Fruit fly (Drosophila melanogaster) whole organism, adult: ENCODE measurements around the gene Cda5.
A peak's percentile ranks its signal among the peaks of the same experiment; 100 is the strongest.

Source experiments
- CG11617 ChIP-seq: fragments of 200-800 bp; sonication (Bioruptor generic); optimal IDR thresholded peaks from 2 replicates; lab custom pipeline; 2017; ENCODE audit warnings: mild to moderate bottlenecking, missing biosample characterization, missing genetic modification reagents, missing genetic modification characterization
- CG12768 ChIP-seq: fragments of 200-800 bp; sonication (Bioruptor generic); optimal IDR thresholded peaks from 2 replicates; lab custom pipeline; 2017; ENCODE audit warnings: missing biosample characterization, missing genetic modification characterization, mild to moderate bottlenecking, moderate library complexity, missing genetic modification reagents
- CG14711 ChIP-seq: fragments of 200-800 bp; sonication (Bioruptor generic); optimal IDR thresholded peaks from 2 replicates; lab custom pipeline; 2018; ENCODE audit warnings: missing biosample characterization, mild to moderate bottlenecking, missing genetic modification characterization, moderate library complexity
- CG1620 ChIP-seq: fragments of 200-800 bp; sonication (Bioruptor generic); optimal IDR thresholded peaks from 2 replicates; lab custom pipeline; 2016; ENCODE audit warnings: missing biosample characterization, missing genetic modification characterization
- CG33017 ChIP-seq: fragments of 200-800 bp; sonication (Bioruptor generic); optimal IDR thresholded peaks from 2 replicates; lab custom pipeline; 2018; ENCODE audit warnings: missing biosample characterization, mild to moderate bottlenecking, missing genetic modification characterization, moderate library complexity
- CG5204 ChIP-seq: fragments of 200-800 bp; sonication (Bioruptor generic); optimal IDR thresholded peaks from 2 replicates; lab custom pipeline; 2016; ENCODE audit warnings: missing biosample characterization, missing genetic modification characterization
- CG7045 ChIP-seq: fragments of 200-800 bp; sonication (Bioruptor generic); optimal IDR thresholded peaks from 2 replicates; lab custom pipeline; 2017; ENCODE audit warnings: missing biosample characterization, mild to moderate bottlenecking, missing genetic modification characterization
- CG7101 ChIP-seq: fragments of 200-800 bp; sonication (Bioruptor generic); optimal IDR thresholded peaks from 2 replicates; lab custom pipeline; 2018; ENCODE audit warnings: missing biosample characterization, mild to moderate bottlenecking, missing genetic modification characterization, moderate library complexity
- Clk ChIP-seq: fragments of 200-800 bp; sonication (Bioruptor generic); optimal IDR thresholded peaks from 2 replicates; lab custom pipeline; 2017; ENCODE audit warnings: missing biosample characterization, missing genetic modification characterization
- Crg-1 ChIP-seq: fragments of 200-800 bp; sonication (Bioruptor generic); optimal IDR thresholded peaks from 2 replicates; lab custom pipeline; 2016; ENCODE audit warnings: missing biosample characterization, missing genetic modification characterization
- Hr96 ChIP-seq: fragments of 200-800 bp; sonication (Bioruptor generic); optimal IDR thresholded peaks from 2 replicates; lab custom pipeline; 2016; ENCODE audit warnings: missing biosample characterization, missing genetic modification characterization
- Mnt ChIP-seq: fragments of 200-800 bp; sonication (Bioruptor generic); optimal IDR thresholded peaks from 2 replicates; lab custom pipeline; 2016; ENCODE audit warnings: missing biosample characterization, mild to moderate bottlenecking, missing genetic modification characterization
- bab1 ChIP-seq: fragments of 200-800 bp; sonication (Bioruptor generic); optimal IDR thresholded peaks from 3 replicates; lab custom pipeline; 2019; ENCODE audit warnings: missing biosample characterization, mild to moderate bottlenecking, missing genetic modification characterization, moderate library complexity
- cic ChIP-seq: fragments of 200-800 bp; sonication (Bioruptor generic); optimal IDR thresholded peaks from 2 replicates; lab custom pipeline; 2017; ENCODE audit warnings: missing biosample characterization, mild to moderate bottlenecking, missing genetic modification characterization, moderate library complexity
- cnc ChIP-seq, 2 experiments: fragments of >200 bp; optimal IDR thresholded peaks; 2 replicates each; lab custom pipeline; 2017
- kay ChIP-seq: fragments of 200-800 bp; sonication (Bioruptor generic); peaks from one replicate; lab custom pipeline; 2016; ENCODE audit warnings: missing biosample characterization, missing genetic modification characterization, borderline replicate concordance
- ovo ChIP-seq: fragments of 200-800 bp; sonication (Bioruptor generic); optimal IDR thresholded peaks from 2 replicates; lab custom pipeline; 2016; ENCODE audit warnings: missing biosample characterization, missing genetic modification characterization
- pad ChIP-seq: fragments of 200-800 bp; sonication (Bioruptor generic); optimal IDR thresholded peaks from 3 replicates; lab custom pipeline; 2017; ENCODE audit warnings: missing biosample characterization, missing genetic modification characterization, mild to moderate bottlenecking, moderate library complexity, missing genetic modification reagents
- tj ChIP-seq: fragments of 200-800 bp; sonication (Bioruptor generic); optimal IDR thresholded peaks from 3 replicates; lab custom pipeline; 2017; ENCODE audit warnings: missing biosample characterization, mild to moderate bottlenecking, missing genetic modification characterization, moderate library complexity
- toe ChIP-seq: fragments of 200-800 bp; sonication (Bioruptor generic); optimal IDR thresholded peaks from 2 replicates; lab custom pipeline; 2016; ENCODE audit warnings: missing biosample characterization, missing genetic modification characterization

The Cda5 gene

DNA sequence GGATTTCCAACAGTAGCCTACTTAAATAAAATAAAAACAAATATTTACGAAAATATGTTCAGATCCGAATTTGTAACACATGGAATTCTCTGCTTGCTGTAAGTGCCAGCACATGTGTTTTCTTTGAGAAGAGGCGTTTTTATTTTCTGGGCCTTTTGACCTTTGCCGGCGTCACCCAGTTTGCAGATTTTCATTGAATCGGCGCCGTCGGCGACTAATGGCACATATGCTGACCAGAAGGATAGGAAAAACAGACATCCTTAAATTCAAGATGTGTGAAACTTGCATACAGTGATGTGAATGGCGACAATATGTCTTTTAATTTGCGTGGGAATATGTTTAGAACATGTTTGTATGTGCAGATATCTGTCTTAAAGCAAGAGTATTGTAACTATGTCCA lies 24.9 kb upstream of the Cda5 start:
- TF ChIP-seq CG12768: no peak
- TF ChIP-seq toe: no peak
- no peak for TF ChIP-seq ovo (GFP tag; lab: Kevin White, UChicago)
- TF ChIP-seq bab1 (GFP tag; lab: Kevin White, UChicago): no peak
- no peak for TF ChIP-seq Mnt (GFP tag; lab: Kevin White, UChicago)

DNA sequence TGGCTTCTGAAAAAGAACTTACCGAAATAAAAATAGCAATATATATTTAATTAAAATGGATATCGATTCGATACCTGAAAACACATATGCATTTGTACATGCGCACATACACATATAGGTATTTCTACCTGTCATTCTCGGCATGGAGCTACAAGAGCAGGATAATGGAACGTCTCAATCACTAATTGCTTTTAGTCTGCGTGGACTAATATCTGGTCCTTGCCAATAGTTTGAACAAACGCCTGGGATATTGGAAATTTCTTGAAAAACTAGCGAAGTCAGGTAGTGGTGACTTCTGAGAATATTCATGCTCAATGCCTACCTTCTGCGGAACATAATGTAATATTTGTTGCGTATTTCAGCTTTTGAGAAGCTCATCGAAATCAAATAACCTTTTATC lies 24.0 kb upstream of the Cda5 start:
- TF ChIP-seq CG1620 (GFP tag; lab: Kevin White, UChicago) (no peak), CG12768 (no peak), ovo (GFP tag; lab: Kevin White, UChicago) (no peak), Mnt (GFP tag; lab: Kevin White, UChicago) (no peak), tj (GFP tag; lab: Kevin White, UChicago) (no peak), toe (no peak), Clk (GFP tag; lab: Kevin White, UChicago) (no peak), bab1 (GFP tag; lab: Kevin White, UChicago) (no peak), Crg-1 (GFP tag; lab: Kevin White, UChicago) (no peak), pad (GFP tag; lab: Kevin White, UChicago) (no peak), CG14711 (tag; lab: Kevin White, UChicago) (no peak), CG5204 (GFP tag; lab: Kevin White, UChicago) (no peak), CG7101 (tag; lab: Kevin White, UChicago) (no peak)

DNA sequence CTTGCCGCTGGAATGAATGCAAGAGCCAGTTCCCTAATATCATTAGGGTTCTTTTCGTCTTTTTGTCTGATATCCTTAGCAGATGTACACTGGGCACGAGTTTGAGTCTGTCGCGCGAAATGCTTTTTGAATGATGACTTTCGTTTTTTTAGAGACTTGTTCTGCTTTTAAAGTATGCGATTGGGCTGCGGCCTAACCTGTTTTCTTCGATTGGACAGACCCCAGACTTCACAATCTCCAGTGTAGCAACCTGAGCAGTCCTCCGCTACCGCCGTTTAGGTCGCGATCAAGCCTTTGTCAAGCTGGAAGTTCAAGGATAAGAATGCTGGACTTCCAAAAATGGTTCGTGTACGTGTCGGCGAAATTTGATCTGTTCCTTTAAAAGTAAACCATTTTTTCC lies 23.3 kb upstream of the Cda5 start:
- TF ChIP-seq cic (GFP tag; lab: Kevin White, UChicago) (no peak), bab1 (GFP tag; lab: Kevin White, UChicago) (no peak), CG14711 (tag; lab: Kevin White, UChicago) (no peak), tj (GFP tag; lab: Kevin White, UChicago) (no peak), Hr96 (GFP tag; lab: Kevin White, UChicago) (no peak), pad (GFP tag; lab: Kevin White, UChicago) (no peak), CG7101 (tag; lab: Kevin White, UChicago) (no peak)

DNA sequence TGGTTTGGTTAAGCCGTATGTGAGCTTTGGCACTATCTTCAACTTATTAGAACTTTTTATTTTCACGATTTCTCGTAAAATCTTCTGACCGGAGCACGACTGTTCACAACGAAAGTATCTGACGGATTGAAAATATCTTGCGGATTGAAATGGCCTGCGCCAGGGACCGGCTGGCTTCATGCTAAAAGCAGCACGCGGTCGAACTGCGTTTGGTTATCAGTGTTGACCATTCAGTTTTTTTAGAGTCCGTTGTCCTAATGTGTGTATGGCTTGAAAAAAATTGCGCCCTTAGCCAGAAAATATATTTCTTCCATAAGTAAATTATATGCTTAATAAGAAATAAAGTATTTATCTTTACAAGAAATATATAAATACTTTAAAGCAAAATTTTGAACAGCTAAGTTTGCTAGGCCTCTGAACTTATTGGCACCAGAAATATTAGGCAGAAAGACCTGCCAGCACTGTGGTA lies 22.1 kb upstream of the Cda5 start, which contains the start of gene net:
Gene net, minus strand, starts transcription at position 133 of the 469 bp plus-strand sequence.
- TF ChIP-seq Crg-1 (GFP tag; lab: Kevin White, UChicago): no peak
- no peak for TF ChIP-seq ovo (GFP tag; lab: Kevin White, UChicago)
- TF ChIP-seq CG7045 (GFP tag; lab: Kevin White, UChicago): peak; percentile 62
- no peak for TF ChIP-seq toe
- TF ChIP-seq bab1 (GFP tag; lab: Kevin White, UChicago): peak; percentile 62
- TF ChIP-seq CG33017 (tag; lab: Kevin White, UChicago): peak; percentile 80
- peak; percentile 56 for TF ChIP-seq pad (GFP tag; lab: Kevin White, UChicago)
- peak; percentile 94 for TF ChIP-seq Mnt (GFP tag; lab: Kevin White, UChicago)
- no peak for TF ChIP-seq tj (GFP tag; lab: Kevin White, UChicago)
- TF ChIP-seq CG12768: peak; percentile 72
- TF ChIP-seq CG11617 (GFP tag; lab: Kevin White, UChicago): peak; percentile 64
- TF ChIP-seq kay (GFP tag; lab: Kevin White, UChicago): no peak
- no peak for TF ChIP-seq CG1620 (GFP tag; lab: Kevin White, UChicago)
- TF ChIP-seq Hr96 (GFP tag; lab: Kevin White, UChicago): no peak
- no peak for TF ChIP-seq cnc (optimal IDR thresholded peaks at IDR 0.05; lab: Kevin White, UChicago)
- TF ChIP-seq CG5204 (GFP tag; lab: Kevin White, UChicago): peak; percentile 14
- peak; percentile 72 for TF ChIP-seq CG7101 (tag; lab: Kevin White, UChicago)
- TF ChIP-seq cic (GFP tag; lab: Kevin White, UChicago): peak; percentile 87
- TF ChIP-seq CG14711 (tag; lab: Kevin White, UChicago): peak; percentile 71
- peak; percentile 12 for TF ChIP-seq Clk (GFP tag; lab: Kevin White, UChicago)

DNA sequence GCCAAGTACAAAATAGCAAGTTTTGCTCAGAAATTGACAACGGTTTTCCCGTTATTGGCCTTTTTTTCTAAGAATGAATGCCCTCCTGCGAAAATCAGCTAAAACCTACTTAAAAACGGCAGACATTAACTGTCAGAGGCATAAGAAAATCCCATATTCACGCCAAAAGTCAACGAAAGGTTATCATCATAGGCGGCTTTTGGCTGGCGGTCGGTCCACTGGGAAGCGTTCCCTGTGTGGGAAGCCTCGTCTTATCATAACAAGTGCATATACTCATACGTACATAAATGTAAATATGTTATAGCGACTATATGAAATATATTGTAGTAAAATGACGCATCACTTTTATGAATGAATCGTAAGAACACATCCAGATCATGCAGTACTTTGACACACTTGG lies 20.5 kb upstream of the Cda5 start:
- TF ChIP-seq CG5204 (GFP tag; lab: Kevin White, UChicago): no peak
- TF ChIP-seq cic (GFP tag; lab: Kevin White, UChicago): peak; percentile 84

DNA sequence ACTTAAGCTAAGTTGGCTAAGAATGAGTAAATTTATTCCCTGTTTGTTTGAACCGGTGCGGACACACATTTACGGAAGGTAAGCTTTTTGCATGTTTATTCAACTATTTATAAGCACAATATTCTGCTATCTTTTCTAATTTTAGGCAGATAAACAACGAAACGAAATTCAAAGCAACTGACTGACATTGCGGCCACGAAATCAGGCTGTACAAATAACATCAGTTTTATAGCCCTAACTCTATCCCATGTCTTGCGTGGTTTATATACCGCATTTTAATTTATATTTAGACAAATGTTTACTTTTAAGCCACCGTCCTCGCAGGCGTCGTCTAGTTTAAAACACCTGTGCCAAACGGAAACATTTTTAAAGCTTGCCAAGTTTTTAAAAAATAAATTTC lies 19.9 kb upstream of the Cda5 start:
- TF ChIP-seq CG12768 (peak; percentile 11), Hr96 (GFP tag; lab: Kevin White, UChicago) (no peak)

DNA sequence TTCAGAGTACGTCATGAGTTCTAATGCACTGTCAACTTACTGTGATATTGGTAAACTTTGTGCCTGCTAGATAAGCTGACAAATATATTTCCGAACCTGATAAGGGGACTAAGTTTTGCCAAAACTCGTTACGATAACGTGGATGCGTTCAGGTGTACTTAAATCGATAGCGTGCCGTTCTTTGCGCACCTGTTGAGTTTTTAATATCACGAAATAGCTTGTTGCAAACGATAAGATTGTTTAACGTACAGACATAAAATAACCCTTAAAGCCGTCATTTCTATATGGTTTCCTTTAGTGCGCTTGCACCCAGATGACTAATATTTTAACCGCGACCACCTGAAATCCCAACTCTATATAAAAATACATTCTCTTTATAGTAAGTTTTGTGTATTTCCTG lies 16.9 kb upstream of the Cda5 start:
- TF ChIP-seq CG11617 (GFP tag; lab: Kevin White, UChicago) (no peak), CG7101 (tag; lab: Kevin White, UChicago) (no peak), ovo (GFP tag; lab: Kevin White, UChicago) (no peak), toe (no peak), tj (GFP tag; lab: Kevin White, UChicago) (no peak), CG5204 (GFP tag; lab: Kevin White, UChicago) (no peak), Crg-1 (GFP tag; lab: Kevin White, UChicago) (no peak), Mnt (GFP tag; lab: Kevin White, UChicago) (peak; percentile 13), CG1620 (GFP tag; lab: Kevin White, UChicago) (no peak), bab1 (GFP tag; lab: Kevin White, UChicago) (no peak), Clk (GFP tag; lab: Kevin White, UChicago) (no peak), kay (GFP tag; lab: Kevin White, UChicago) (no peak), CG7045 (GFP tag; lab: Kevin White, UChicago) (no peak), cic (GFP tag; lab: Kevin White, UChicago) (peak; percentile 42), cnc (optimal IDR thresholded peaks at IDR 0.05; lab: Kevin White, UChicago) (no peak)
